Worm (Caenorhabditis elegans) whole organism, L3 larva: ENCODE data around the gene cutl-9.

Experiments
- ZK546.5 ChIP-seq: sonication (generic microtip); optimal IDR thresholded peaks from 2 replicates; lab custom pipeline; 2017; ENCODE audit warnings: missing biosample characterization, missing genetic modification characterization
- fos-1 ChIP-seq: fragments of 150-350 bp; optimal IDR thresholded peaks from 2 replicates; lab custom pipeline; 2014; ENCODE audit warnings: missing biosample characterization, missing genetic modification characterization

DNA sequence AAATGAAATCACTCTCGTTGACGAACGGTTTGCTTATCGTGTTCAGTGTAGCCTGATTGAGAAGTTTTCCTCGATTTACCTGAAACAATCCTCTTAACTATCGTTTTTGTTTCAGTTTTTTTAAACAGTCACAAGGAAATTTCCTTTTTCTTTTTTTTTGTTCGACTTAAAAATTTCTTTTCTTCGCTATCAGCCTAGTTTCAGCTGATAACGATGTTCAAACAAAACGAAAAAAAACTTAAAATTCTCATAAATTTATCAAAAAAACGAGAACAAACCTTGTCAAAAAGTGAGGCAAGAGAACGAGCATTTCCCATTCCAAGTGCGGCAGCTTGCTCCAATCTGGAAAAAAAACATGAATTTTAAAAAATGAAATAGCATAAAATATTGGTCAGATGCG lies 31.5 kb downstream of the cutl-9 start:
- no peak for TF ChIP-seq ZK546.5 (tag; lab: Kevin White, UChicago)
- TF ChIP-seq fos-1 (tag; lab: Kevin White, UChicago), result no peak
